Fruit fly (Drosophila melanogaster) Kc167 (cell line): ENCODE data around the gene dbe.

Source experiments
- Myc ChIP-seq: fragments of >200 bp; optimal IDR thresholded peaks from 2 replicates; lab custom pipeline; 2017; ENCODE audit warnings: missing external identifiers
- Sin3A ChIP-seq: fragments of >200 bp; optimal IDR thresholded peaks from 2 replicates; lab custom pipeline; 2018; ENCODE audit warnings: missing external identifiers
- h ChIP-seq: fragments of >200 bp; optimal IDR thresholded peaks from 3 replicates; lab custom pipeline; 2018; ENCODE audit warnings: missing external identifiers
- insv ChIP-seq: fragments of >200 bp; optimal IDR thresholded peaks from 3 replicates; lab custom pipeline; 2018; ENCODE audit warnings: missing external identifiers
- psq ChIP-seq: fragments of >200 bp; optimal IDR thresholded peaks from 2 replicates; lab custom pipeline; 2017; ENCODE audit warnings: missing external identifiers
- ttk ChIP-seq: sonication (Bioruptor generic); optimal IDR thresholded peaks from 2 replicates; lab custom pipeline; 2017; ENCODE audit warnings: missing external identifiers

Gene dbe

DNA sequence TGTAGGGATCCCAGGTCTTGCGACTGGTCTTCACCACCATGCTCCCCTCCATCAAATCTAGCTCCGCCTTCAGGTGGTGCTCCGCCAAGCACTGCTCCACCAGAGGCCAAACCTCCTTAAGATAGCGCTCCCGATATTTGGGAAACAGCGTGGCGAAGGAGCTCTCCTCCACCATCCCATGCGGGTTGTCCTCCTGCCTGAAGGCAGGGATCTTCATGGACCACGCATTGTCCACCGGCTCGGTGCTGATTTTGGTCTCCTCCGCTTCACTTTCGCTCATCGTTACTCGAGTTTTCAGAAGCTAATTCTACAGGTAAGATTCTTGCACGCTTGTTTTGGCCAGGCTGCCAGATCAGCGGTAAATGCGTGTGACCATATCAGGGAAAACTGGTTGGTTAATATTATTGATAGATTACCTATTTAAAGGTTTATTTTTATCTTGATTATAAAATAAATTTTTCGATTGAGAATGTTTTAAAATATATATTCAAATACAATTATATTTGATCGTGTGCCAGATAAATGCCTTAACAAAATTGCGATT is at the start of gene dbe:
TSS of gene dbe (minus strand) at position 361 of the 544 bp plus-strand sequence.
- TF ChIP-seq psq (lab: Kevin White, UChicago), result no peak
- no peak for TF ChIP-seq ttk (lab: Kevin White, UChicago)
- no peak for TF ChIP-seq insv (lab: Kevin White, UChicago)
- TF ChIP-seq Myc (lab: Kevin White, UChicago), result no peak
- no peak for TF ChIP-seq Sin3A (lab: Kevin White, UChicago)
- no peak for TF ChIP-seq h

DNA sequence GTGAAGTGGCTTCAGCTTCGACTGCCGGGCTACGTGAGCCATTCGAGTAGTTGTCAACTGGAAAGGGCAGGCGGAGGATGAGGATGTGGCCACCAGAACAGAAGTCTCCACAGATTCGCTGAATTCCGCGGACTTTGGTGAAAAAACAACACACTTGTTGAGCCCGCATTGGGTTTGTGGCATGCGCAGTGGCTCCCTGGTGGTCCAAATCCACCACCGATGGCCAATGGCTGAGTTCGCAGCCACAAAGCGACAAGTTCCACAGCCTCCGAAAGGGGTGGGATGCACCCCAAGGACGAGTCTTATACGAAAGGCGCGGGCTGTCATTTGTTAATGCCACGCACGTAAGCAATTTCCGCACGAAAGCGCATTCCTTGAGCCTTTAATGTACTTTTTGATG is 49.1 kb upstream of the dbe start:
- TF ChIP-seq psq (lab: Kevin White, UChicago) (no peak), Myc (lab: Kevin White, UChicago) (no peak), insv (lab: Kevin White, UChicago) (no peak), ttk (lab: Kevin White, UChicago) (no peak), h (no peak)

DNA sequence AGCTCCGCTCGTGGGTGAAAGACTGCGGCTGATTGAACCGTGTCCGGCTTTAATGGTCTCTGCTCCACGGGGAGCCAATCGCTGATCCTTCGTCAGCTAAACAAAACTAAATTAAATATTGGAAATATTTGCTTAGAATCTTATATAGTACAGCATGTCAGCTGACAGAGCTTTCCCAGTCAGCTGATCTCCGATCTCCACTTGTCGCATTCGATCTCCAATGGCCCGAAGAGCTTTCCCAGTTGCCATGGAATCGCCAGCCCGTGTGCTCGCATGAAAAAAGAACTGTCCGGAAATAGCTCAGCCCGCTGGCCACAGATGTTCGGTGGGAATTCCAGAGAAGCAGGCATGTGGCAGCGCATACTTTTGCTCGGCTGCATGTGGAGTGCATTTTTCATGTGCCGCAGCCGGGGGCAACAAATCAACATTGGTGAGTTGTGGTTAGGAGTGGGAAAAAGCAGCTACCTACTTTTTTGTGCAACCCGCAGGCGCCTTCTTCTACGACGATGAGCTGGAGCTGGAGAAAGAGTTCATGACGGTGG is 44.3 kb upstream of the dbe start, which contains the start of gene GluRIIC:
TSS of gene GluRIIC (plus strand) at position 237 of the 542 bp plus-strand sequence.
- TF ChIP-seq Myc (lab: Kevin White, UChicago) (no peak), ttk (lab: Kevin White, UChicago) (no peak), h (no peak), Sin3A (lab: Kevin White, UChicago) (no peak), psq (lab: Kevin White, UChicago) (no peak), insv (lab: Kevin White, UChicago) (no peak)

DNA sequence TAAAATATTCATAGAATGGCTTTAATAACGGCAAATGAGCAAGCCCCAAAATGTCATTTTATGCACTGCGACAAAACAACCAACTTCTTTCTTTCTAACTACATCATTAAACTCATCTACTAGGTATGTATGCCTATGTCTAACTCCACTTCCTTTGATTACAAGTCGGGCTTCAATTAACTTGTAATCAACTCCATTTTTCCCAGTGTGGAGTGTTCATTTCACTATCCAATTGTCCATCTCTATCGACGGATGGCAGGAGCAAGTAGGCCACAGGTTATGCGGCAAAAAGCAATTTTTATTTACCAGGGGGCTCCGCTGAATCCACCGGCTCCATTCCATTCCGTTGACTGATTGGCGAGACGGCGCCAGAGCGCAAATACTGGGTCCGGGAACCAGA is 34.1 kb upstream of the dbe start:
- TF ChIP-seq psq (lab: Kevin White, UChicago), result no peak
- no peak for TF ChIP-seq ttk (lab: Kevin White, UChicago)
- TF ChIP-seq h, result no peak
- TF ChIP-seq Sin3A (lab: Kevin White, UChicago), result no peak
- TF ChIP-seq insv (lab: Kevin White, UChicago), result no peak
- no peak for TF ChIP-seq Myc (lab: Kevin White, UChicago)

DNA sequence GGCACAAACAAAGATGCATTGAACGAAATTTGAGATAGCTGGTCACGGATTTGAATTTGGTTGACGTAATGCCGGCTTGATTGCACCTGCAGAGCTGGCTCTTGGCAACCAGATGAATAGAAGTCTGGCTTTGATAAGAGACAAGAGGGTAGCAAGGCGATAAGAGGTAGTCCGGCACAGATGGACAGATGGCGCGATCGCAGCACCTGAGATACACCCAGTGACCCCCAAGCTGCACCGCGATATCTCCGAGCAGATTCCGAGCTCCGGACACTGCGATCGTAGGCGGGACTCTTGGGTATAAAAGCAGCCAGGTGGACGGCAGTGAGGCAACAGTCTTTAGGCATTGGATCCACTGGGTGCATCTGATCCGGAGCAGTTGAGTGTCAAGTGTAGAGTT is 28.7 kb upstream of the dbe start, which contains the start of gene Lsp1beta:
TSS of gene Lsp1beta (plus strand) at position 185 of the 400 bp plus-strand sequence.
- TF ChIP-seq psq (lab: Kevin White, UChicago), result no peak

DNA sequence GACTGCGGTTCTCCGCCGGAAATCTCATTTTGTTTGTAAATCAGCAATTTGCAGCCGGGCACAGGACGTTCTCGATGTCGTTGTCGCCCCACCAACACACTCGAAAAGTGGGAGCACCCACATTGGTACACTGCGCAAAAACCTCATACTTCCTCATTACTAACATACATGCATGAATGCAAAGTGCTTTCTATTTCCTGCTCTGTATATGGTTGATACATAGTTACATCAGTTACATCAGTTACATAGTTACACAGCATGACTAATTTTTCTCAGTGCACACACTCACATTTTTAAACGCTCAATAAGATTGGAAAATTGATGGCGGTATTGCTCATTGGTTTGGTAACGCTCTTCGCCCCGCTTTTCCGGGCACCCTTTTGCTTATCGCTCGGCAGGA is 27.5 kb upstream of the dbe start:
- no peak for TF ChIP-seq insv (lab: Kevin White, UChicago)
- no peak for TF ChIP-seq psq (lab: Kevin White, UChicago)
- no peak for TF ChIP-seq Sin3A (lab: Kevin White, UChicago)
- no peak for TF ChIP-seq ttk (lab: Kevin White, UChicago)
- TF ChIP-seq h, result no peak
- no peak for TF ChIP-seq Myc (lab: Kevin White, UChicago)

DNA sequence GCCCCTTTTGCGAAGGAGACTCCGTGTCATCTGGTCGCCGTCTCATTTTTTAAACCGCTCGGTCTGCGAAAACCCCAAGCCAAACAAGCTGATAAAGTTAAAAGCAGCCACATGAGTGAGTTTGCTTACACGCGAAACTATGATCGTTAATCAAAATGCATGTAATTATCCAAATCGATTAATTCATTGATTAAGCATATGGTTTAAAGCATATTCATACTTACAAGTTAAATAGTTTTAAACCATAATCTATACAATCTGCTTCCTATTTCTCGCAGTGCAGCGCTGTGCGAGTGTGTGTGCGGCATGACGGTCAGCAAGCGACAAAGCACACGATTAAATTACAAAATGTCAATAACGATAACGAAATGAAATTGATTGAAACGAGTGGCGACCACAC is 25.8 kb upstream of the dbe start:
- TF ChIP-seq psq (lab: Kevin White, UChicago), result no peak
- no peak for TF ChIP-seq insv (lab: Kevin White, UChicago)
- no peak for TF ChIP-seq h
- no peak for TF ChIP-seq Sin3A (lab: Kevin White, UChicago)
- no peak for TF ChIP-seq Myc (lab: Kevin White, UChicago)
- TF ChIP-seq ttk (lab: Kevin White, UChicago), result no peak

DNA sequence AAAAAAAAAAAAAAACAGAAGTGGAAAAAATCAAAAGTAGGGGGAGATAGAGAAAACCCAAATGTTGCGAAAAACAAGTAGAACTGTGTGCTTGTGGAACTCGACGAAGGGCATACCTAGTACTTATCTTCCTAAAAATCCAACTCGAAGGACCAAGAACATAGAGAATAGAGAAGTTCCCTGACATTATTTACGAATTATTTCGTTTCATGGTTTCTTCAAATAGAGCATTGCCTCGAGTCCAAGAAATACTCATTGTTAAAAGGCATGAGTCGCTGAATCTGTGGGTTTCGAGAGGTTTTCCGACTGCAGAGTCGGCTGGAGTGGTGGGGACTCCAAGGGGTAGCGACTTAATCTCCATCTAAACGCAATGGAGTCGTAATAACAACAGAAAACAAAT is 23.5 kb upstream of the dbe start:
- TF ChIP-seq insv (lab: Kevin White, UChicago) (no peak), h (no peak), psq (lab: Kevin White, UChicago) (no peak), Myc (lab: Kevin White, UChicago) (no peak), Sin3A (lab: Kevin White, UChicago) (no peak), ttk (lab: Kevin White, UChicago) (no peak)

DNA sequence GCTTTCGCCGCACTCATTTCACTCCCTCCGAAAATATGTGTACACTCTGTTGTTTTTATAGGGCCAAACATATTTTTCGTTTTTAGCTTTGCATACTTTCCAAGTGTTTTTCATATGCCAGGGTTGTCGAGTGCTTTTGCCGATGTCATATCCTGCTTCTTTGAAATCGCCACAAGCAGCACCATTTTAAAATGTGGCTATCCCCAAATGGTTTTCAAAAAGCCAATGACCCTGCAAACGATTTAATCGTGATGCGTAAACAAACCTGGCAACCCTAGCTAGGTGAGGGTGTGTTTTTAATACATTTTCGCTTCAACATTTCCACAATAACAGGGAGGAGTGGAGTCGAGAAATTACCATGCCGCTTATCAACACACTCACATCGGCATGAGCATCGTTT is 22.8 kb upstream of the dbe start:
- TF ChIP-seq insv (lab: Kevin White, UChicago) (no peak), Myc (lab: Kevin White, UChicago) (no peak), ttk (lab: Kevin White, UChicago) (no peak), Sin3A (lab: Kevin White, UChicago) (no peak), psq (lab: Kevin White, UChicago) (no peak), h (no peak)

DNA sequence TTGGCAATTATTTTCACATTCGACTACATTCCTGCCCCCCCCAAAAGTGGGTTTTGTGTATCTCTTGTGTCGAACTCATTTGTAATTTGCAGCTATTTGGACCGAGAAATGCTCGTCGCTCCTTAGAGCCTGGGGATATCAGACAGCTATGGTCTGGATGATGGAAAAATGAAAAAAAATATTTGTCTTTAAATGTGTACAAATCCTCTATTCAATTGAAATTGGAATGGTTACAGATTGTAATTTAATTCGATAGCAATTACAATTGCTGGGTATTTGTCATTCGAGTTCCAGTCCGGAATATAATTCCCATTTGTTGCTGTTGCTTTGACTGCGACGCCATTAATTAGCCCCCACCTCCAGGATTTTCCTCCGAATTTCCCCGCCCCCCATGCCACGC is 20.1 kb upstream of the dbe start:
- TF ChIP-seq psq (lab: Kevin White, UChicago), result no peak
- no peak for TF ChIP-seq Myc (lab: Kevin White, UChicago)
- TF ChIP-seq Sin3A (lab: Kevin White, UChicago), result no peak
- TF ChIP-seq ttk (lab: Kevin White, UChicago), result no peak
- no peak for TF ChIP-seq h
- TF ChIP-seq insv (lab: Kevin White, UChicago), result no peak

DNA sequence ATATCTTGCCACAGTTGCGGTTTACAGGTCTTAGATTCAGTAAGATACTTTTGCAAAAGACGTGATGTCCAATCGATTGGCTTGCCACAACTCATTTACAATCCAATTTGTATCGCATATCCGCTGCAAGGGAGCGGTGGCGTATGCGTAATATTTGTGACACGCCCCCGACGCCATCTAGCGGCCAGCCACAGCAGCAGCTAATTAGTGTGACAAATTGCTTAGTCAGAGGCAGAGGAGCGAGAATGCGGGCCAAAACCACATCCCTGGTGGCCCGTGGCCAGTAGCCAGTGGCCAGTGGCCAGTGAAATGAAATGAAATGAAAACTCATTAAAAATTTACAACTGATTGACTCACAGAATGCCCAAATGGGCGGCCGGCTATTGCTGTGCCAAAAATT is 18.1 kb upstream of the dbe start:
- TF ChIP-seq Myc (lab: Kevin White, UChicago) (no peak), Sin3A (lab: Kevin White, UChicago) (no peak), h (no peak), insv (lab: Kevin White, UChicago) (no peak)

DNA sequence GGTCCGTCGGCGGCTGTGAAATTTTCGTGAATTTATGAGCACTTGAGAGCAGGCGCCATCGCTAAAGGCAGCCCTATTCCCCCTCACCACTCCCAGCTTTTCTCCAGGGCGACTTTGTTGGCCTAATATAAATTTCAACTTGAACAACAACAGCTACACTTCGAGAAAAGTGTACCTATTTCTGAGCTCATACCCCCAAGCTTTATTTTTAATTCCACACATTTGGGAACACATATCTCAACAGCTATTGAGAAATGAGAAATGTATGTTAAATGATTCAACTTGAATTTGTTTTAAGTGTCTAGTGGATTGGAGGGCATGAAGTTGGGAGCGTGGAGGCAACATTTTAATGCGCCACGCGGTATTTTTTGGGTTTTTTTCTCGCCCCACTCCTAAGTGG is 17.1 kb upstream of the dbe start:
- TF ChIP-seq Myc (lab: Kevin White, UChicago) (no peak), Sin3A (lab: Kevin White, UChicago) (no peak), psq (lab: Kevin White, UChicago) (no peak), ttk (lab: Kevin White, UChicago) (no peak), insv (lab: Kevin White, UChicago) (no peak), h (no peak)
